Fruit fly (Drosophila melanogaster): ENCODE results near the gene Akh.

Gene Akh

dm6 chr3L:4138804-4139521 is 2.3 kb upstream of the Akh start, which contains the start of the genes Rop and Ras64B (continued):
- TF ChIP-seq sr (GFP tag; IDR thresholded peaks at IDR 0.05) (peak; percentile 32; the same call in 1 of the 3 replicates), scrt (GFP tag; optimal IDR thresholded peaks at IDR 0.05) (peak; percentile 67), Med (GFP tag) (peak; percentile 90), NfI (GFP tag; optimal IDR thresholded peaks at IDR 0.05) (peak; percentile 3), HmgZ (tag; optimal IDR thresholded peaks at IDR 0.05) (peak; percentile 89), CG8089 (GFP tag; optimal IDR thresholded peaks at IDR 0.05) (no peak), CG30403 (GFP tag; optimal IDR thresholded peaks at IDR 0.05) (peak; percentile 38), CG12236 (GFP tag; optimal IDR thresholded peaks at IDR 0.05) (no peak), Gsc (GFP tag; IDR thresholded peaks at IDR 0.05) (no peak), shn (GFP tag; optimal IDR thresholded peaks at IDR 0.05) (peak; percentile 4), CG4617 (GFP tag; optimal IDR thresholded peaks at IDR 0.05; ENCODE audit: borderline replicate concordance) (peak; percentile 99), H2.0 (GFP tag; IDR thresholded peaks at IDR 0.05) (no peak), fd3F (GFP tag; optimal IDR thresholded peaks at IDR 0.05) (no peak), Camta (GFP tag; optimal IDR thresholded peaks at IDR 0.05) (no peak), Ada2b (GFP tag; IDR thresholded peaks at IDR 0.05) (no peak), dm (GFP tag; optimal IDR thresholded peaks at IDR 0.05) (peak; percentile 50), CG15269 (tag; optimal IDR thresholded peaks at IDR 0.05) (no peak), tup (GFP tag; optimal IDR thresholded peaks at IDR 0.05) (no peak), onecut (GFP tag; IDR thresholded peaks at IDR 0.05) (0 out of 2 replicates have a peak, but pooled peaks have one; percentile 1), Lim3 (GFP tag; IDR thresholded peaks at IDR 0.05) (no peak), CG6175 (GFP tag; IDR thresholded peaks at IDR 0.05) (no peak), D19B (GFP tag; optimal IDR thresholded peaks at IDR 0.05) (no peak), CG4328 (GFP tag; optimal IDR thresholded peaks at IDR 0.05) (no peak), Dref (GFP tag; IDR thresholded peaks at IDR 0.05) (peak; percentile 98), CG18476 (GFP tag; optimal IDR thresholded peaks at IDR 0.05) (no peak), slbo (GFP tag; IDR thresholded peaks at IDR 0.05) (peak; percentile 13; the same call in 1 of the 2 replicates), CG4854 (GFP tag; optimal IDR thresholded peaks at IDR 0.05) (peak; percentile 13), sna (GFP tag; IDR thresholded peaks at IDR 0.05; ENCODE audit: partially characterized antibody) (peak; percentile 71), CG10321 (GFP tag; IDR thresholded peaks at IDR 0.05) (no peak), chm (GFP tag; IDR thresholded peaks at IDR 0.05) (no peak), CG18619 (GFP tag; optimal IDR thresholded peaks at IDR 0.05) (no peak), Hey (tag; optimal IDR thresholded peaks at IDR 0.05) (no peak), zen (tag; optimal IDR thresholded peaks at IDR 0.05) (no peak), NFAT (GFP tag; IDR thresholded peaks at IDR 0.05) (no peak), btn (GFP tag; optimal IDR thresholded peaks at IDR 0.05) (no peak), bcd (GFP tag; optimal IDR thresholded peaks at IDR 0.05) (no peak), CG34422 (GFP tag; IDR thresholded peaks at IDR 0.05) (peak; percentile 57; the same call in 2 of the 3 replicates), CG5180 (GFP tag; optimal IDR thresholded peaks at IDR 0.05) (no peak), sug (tag; optimal IDR thresholded peaks at IDR 0.05) (peak; percentile 49), oc (tag; optimal IDR thresholded peaks at IDR 0.05) (no peak), CG42726 (GFP tag; IDR thresholded peaks at IDR 0.05; ENCODE audit: partially characterized antibody) (peak; percentile 83), pan (optimal IDR thresholded peaks at IDR 0.05) (no peak), pan (GFP tag; optimal IDR thresholded peaks at IDR 0.05 in 1 of 2, IDR thresholded peaks at IDR 0.05 in 1 of 2) (no peak), sima (GFP tag; optimal IDR thresholded peaks at IDR 0.05) (no peak), lbe (GFP tag; optimal IDR thresholded peaks at IDR 0.05) (no peak), Fer1 (GFP tag; optimal IDR thresholded peaks at IDR 0.05) (peak; percentile 66), MTF-1 (GFP tag; optimal IDR thresholded peaks at IDR 0.05; ENCODE audit: borderline replicate concordance) (peak; percentile 82), CG17361 (GFP tag; IDR thresholded peaks at IDR 0.05) (0 out of 3 replicates have a peak, but pooled peaks have one; percentile 35), pum (GFP tag; optimal IDR thresholded peaks at IDR 0.05) (no peak), CG12744 (GFP tag; optimal IDR thresholded peaks at IDR 0.05) (no peak)

Data from whole organism, embryonic.